Fruit fly (Drosophila melanogaster) whole organism, adult: Measurements from ENCODE around the gene myo.

Experiments used
- CG11617 ChIP-seq: fragments of 200-800 bp; sonication (Bioruptor generic); optimal IDR thresholded peaks from 2 replicates; lab custom pipeline; 2017; ENCODE audit warnings: mild to moderate bottlenecking, missing biosample characterization, missing genetic modification reagents, missing genetic modification characterization
- CG12768 ChIP-seq: fragments of 200-800 bp; sonication (Bioruptor generic); optimal IDR thresholded peaks from 2 replicates; lab custom pipeline; 2017; ENCODE audit warnings: missing biosample characterization, missing genetic modification characterization, mild to moderate bottlenecking, moderate library complexity, missing genetic modification reagents
- CG14711 ChIP-seq: fragments of 200-800 bp; sonication (Bioruptor generic); optimal IDR thresholded peaks from 2 replicates; lab custom pipeline; 2018; ENCODE audit warnings: missing biosample characterization, mild to moderate bottlenecking, missing genetic modification characterization, moderate library complexity
- CG1620 ChIP-seq: fragments of 200-800 bp; sonication (Bioruptor generic); optimal IDR thresholded peaks from 2 replicates; lab custom pipeline; 2016; ENCODE audit warnings: missing biosample characterization, missing genetic modification characterization
- CG33017 ChIP-seq: fragments of 200-800 bp; sonication (Bioruptor generic); optimal IDR thresholded peaks from 2 replicates; lab custom pipeline; 2018; ENCODE audit warnings: missing biosample characterization, mild to moderate bottlenecking, missing genetic modification characterization, moderate library complexity
- CG5204 ChIP-seq: fragments of 200-800 bp; sonication (Bioruptor generic); optimal IDR thresholded peaks from 2 replicates; lab custom pipeline; 2016; ENCODE audit warnings: missing biosample characterization, missing genetic modification characterization
- CG7045 ChIP-seq: fragments of 200-800 bp; sonication (Bioruptor generic); optimal IDR thresholded peaks from 2 replicates; lab custom pipeline; 2017; ENCODE audit warnings: missing biosample characterization, mild to moderate bottlenecking, missing genetic modification characterization
- CG7101 ChIP-seq: fragments of 200-800 bp; sonication (Bioruptor generic); optimal IDR thresholded peaks from 2 replicates; lab custom pipeline; 2018; ENCODE audit warnings: missing biosample characterization, mild to moderate bottlenecking, missing genetic modification characterization, moderate library complexity
- Clk ChIP-seq: fragments of 200-800 bp; sonication (Bioruptor generic); optimal IDR thresholded peaks from 2 replicates; lab custom pipeline; 2017; ENCODE audit warnings: missing biosample characterization, missing genetic modification characterization
- Crg-1 ChIP-seq: fragments of 200-800 bp; sonication (Bioruptor generic); optimal IDR thresholded peaks from 2 replicates; lab custom pipeline; 2016; ENCODE audit warnings: missing biosample characterization, missing genetic modification characterization
- Hr96 ChIP-seq: fragments of 200-800 bp; sonication (Bioruptor generic); optimal IDR thresholded peaks from 2 replicates; lab custom pipeline; 2016; ENCODE audit warnings: missing biosample characterization, missing genetic modification characterization
- Mnt ChIP-seq: fragments of 200-800 bp; sonication (Bioruptor generic); optimal IDR thresholded peaks from 2 replicates; lab custom pipeline; 2016; ENCODE audit warnings: missing biosample characterization, mild to moderate bottlenecking, missing genetic modification characterization
- bab1 ChIP-seq: fragments of 200-800 bp; sonication (Bioruptor generic); optimal IDR thresholded peaks from 3 replicates; lab custom pipeline; 2019; ENCODE audit warnings: missing biosample characterization, mild to moderate bottlenecking, missing genetic modification characterization, moderate library complexity
- cic ChIP-seq: fragments of 200-800 bp; sonication (Bioruptor generic); optimal IDR thresholded peaks from 2 replicates; lab custom pipeline; 2017; ENCODE audit warnings: missing biosample characterization, mild to moderate bottlenecking, missing genetic modification characterization, moderate library complexity
- cnc ChIP-seq, 2 experiments: fragments of >200 bp; optimal IDR thresholded peaks; 2 replicates each; lab custom pipeline; 2017
- kay ChIP-seq: fragments of 200-800 bp; sonication (Bioruptor generic); peaks from one replicate; lab custom pipeline; 2016; ENCODE audit warnings: missing biosample characterization, missing genetic modification characterization, borderline replicate concordance
- ovo ChIP-seq: fragments of 200-800 bp; sonication (Bioruptor generic); optimal IDR thresholded peaks from 2 replicates; lab custom pipeline; 2016; ENCODE audit warnings: missing biosample characterization, missing genetic modification characterization
- pad ChIP-seq: fragments of 200-800 bp; sonication (Bioruptor generic); optimal IDR thresholded peaks from 3 replicates; lab custom pipeline; 2017; ENCODE audit warnings: missing biosample characterization, missing genetic modification characterization, mild to moderate bottlenecking, moderate library complexity, missing genetic modification reagents
- tj ChIP-seq: fragments of 200-800 bp; sonication (Bioruptor generic); optimal IDR thresholded peaks from 3 replicates; lab custom pipeline; 2017; ENCODE audit warnings: missing biosample characterization, mild to moderate bottlenecking, missing genetic modification characterization, moderate library complexity
- toe ChIP-seq: fragments of 200-800 bp; sonication (Bioruptor generic); optimal IDR thresholded peaks from 2 replicates; lab custom pipeline; 2016; ENCODE audit warnings: missing biosample characterization, missing genetic modification characterization

Gene myo

dm6 chr4:712897-713296 lies 17.0 kb upstream of the myo start:
- TF ChIP-seq CG14711 (tag; lab: Kevin White, UChicago) (no peak), Mnt (GFP tag; lab: Kevin White, UChicago) (no peak)

- TF ChIP-seq Crg-1 (GFP tag; lab: Kevin White, UChicago) (no peak), CG14711 (tag; lab: Kevin White, UChicago) (no peak), toe (GFP tag; lab: Kevin White, UChicago) (no peak), tj (no peak), Hr96 (GFP tag; lab: Kevin White, UChicago) (no peak), Clk (no peak), CG12768 (no peak), CG7045 (GFP tag; lab: Kevin White, UChicago) (no peak), cnc (optimal IDR thresholded peaks at IDR 0.05; lab: Kevin White, UChicago) (no peak), CG1620 (GFP tag; lab: Kevin White, UChicago) (no peak), ovo (GFP tag; lab: Kevin White, UChicago) (no peak), CG7101 (tag; lab: Kevin White, UChicago) (no peak), CG5204 (GFP tag; lab: Kevin White, UChicago) (no peak), Mnt (GFP tag; lab: Kevin White, UChicago) (no peak), pad (GFP tag; lab: Kevin White, UChicago) (no peak), cic (GFP tag; lab: Kevin White, UChicago) (no peak), kay (GFP tag; lab: Kevin White, UChicago) (no peak), CG33017 (tag; lab: Kevin White, UChicago) (no peak), CG11617 (no peak)
Observed at dm6 chr4:709730-710129, 13.9 kb upstream of the myo start.

dm6 chr4:708665-709064 lies 12.8 kb upstream of the myo start:
- TF ChIP-seq Mnt (GFP tag; lab: Kevin White, UChicago) (no peak), CG11617 (no peak), pad (GFP tag; lab: Kevin White, UChicago) (no peak), CG5204 (GFP tag; lab: Kevin White, UChicago) (no peak), ovo (GFP tag; lab: Kevin White, UChicago) (no peak), cic (GFP tag; lab: Kevin White, UChicago) (no peak), bab1 (no peak), cnc (optimal IDR thresholded peaks at IDR 0.05; lab: Kevin White, UChicago) (no peak), Crg-1 (GFP tag; lab: Kevin White, UChicago) (no peak)

- TF ChIP-seq CG11617 = no peak
- TF ChIP-seq kay (GFP tag; lab: Kevin White, UChicago) = no peak
- no peak for TF ChIP-seq CG1620 (GFP tag; lab: Kevin White, UChicago)
- TF ChIP-seq Mnt (GFP tag; lab: Kevin White, UChicago) = no peak
Observed at dm6 chr4:706847-707246, 11.0 kb upstream of the myo start.

dm6 chr4:703992-704690 lies 8.3 kb upstream of the myo start:
- TF ChIP-seq cic (GFP tag; lab: Kevin White, UChicago) = no peak
- no peak for TF ChIP-seq CG5204 (GFP tag; lab: Kevin White, UChicago)
- TF ChIP-seq toe (GFP tag; lab: Kevin White, UChicago) = no peak
- TF ChIP-seq Hr96 (GFP tag; lab: Kevin White, UChicago) = no peak
- TF ChIP-seq CG7045 (GFP tag; lab: Kevin White, UChicago) = no peak
- TF ChIP-seq bab1 = no peak
- TF ChIP-seq CG1620 (GFP tag; lab: Kevin White, UChicago) = no peak
- TF ChIP-seq Crg-1 (GFP tag; lab: Kevin White, UChicago) = no peak
- no peak for TF ChIP-seq tj

- TF ChIP-seq cnc (optimal IDR thresholded peaks at IDR 0.05; lab: Kevin White, UChicago) (no peak), CG1620 (GFP tag; lab: Kevin White, UChicago) (no peak), Crg-1 (GFP tag; lab: Kevin White, UChicago) (no peak), CG7101 (tag; lab: Kevin White, UChicago) (no peak), pad (GFP tag; lab: Kevin White, UChicago) (no peak), CG5204 (GFP tag; lab: Kevin White, UChicago) (no peak), Clk (no peak), toe (GFP tag; lab: Kevin White, UChicago) (no peak), CG7045 (GFP tag; lab: Kevin White, UChicago) (no peak), CG33017 (tag; lab: Kevin White, UChicago) (no peak), ovo (GFP tag; lab: Kevin White, UChicago) (no peak), kay (GFP tag; lab: Kevin White, UChicago) (no peak)
Observed at dm6 chr4:702806-703301, 7.0 kb upstream of the myo start.

- TF ChIP-seq Mnt (GFP tag; lab: Kevin White, UChicago) (no peak), CG1620 (GFP tag; lab: Kevin White, UChicago) (no peak), CG11617 (no peak), cnc (optimal IDR thresholded peaks at IDR 0.05; lab: Kevin White, UChicago) (no peak), bab1 (no peak), pad (GFP tag; lab: Kevin White, UChicago) (no peak), CG5204 (GFP tag; lab: Kevin White, UChicago) (no peak), cic (GFP tag; lab: Kevin White, UChicago) (no peak), ovo (GFP tag; lab: Kevin White, UChicago) (no peak), toe (GFP tag; lab: Kevin White, UChicago) (no peak), tj (no peak), CG14711 (tag; lab: Kevin White, UChicago) (no peak), CG33017 (tag; lab: Kevin White, UChicago) (no peak), CG7045 (GFP tag; lab: Kevin White, UChicago) (no peak), CG12768 (no peak), Clk (no peak), Hr96 (GFP tag; lab: Kevin White, UChicago) (no peak), CG7101 (tag; lab: Kevin White, UChicago) (no peak), kay (GFP tag; lab: Kevin White, UChicago) (no peak), Crg-1 (GFP tag; lab: Kevin White, UChicago) (no peak)
Observed at dm6 chr4:701948-702347, 6.1 kb upstream of the myo start.
